Worm (Caenorhabditis elegans) whole organism, L2 larva: ENCODE results near the gene F22D3.4.

ENCODE experiments used
- C34F6.9 ChIP-seq: fragments of 150-350 bp; optimal IDR thresholded peaks from 2 replicates; lab custom pipeline; 2014; ENCODE audit warnings: missing biosample characterization, missing genetic modification characterization
- ZK546.5 ChIP-seq: sonication (generic microtip); optimal IDR thresholded peaks from 2 replicates; lab custom pipeline; 2017; ENCODE audit warnings: missing biosample characterization, missing genetic modification characterization
- alr-1 ChIP-seq: fragments of 150-350 bp; optimal IDR thresholded peaks from 2 replicates; lab custom pipeline; 2014; ENCODE audit warnings: missing biosample characterization, missing genetic modification characterization
- aly-2 ChIP-seq: fragments of 150-350 bp; optimal IDR thresholded peaks from 2 replicates; lab custom pipeline; 2014; ENCODE audit warnings: missing biosample characterization, missing genetic modification characterization
- ama-1 ChIP-seq: fragments of 150-350 bp; optimal IDR thresholded peaks from 2 replicates; lab custom pipeline; 2018; ENCODE audit warnings: inconsistent platforms
- ceh-16 ChIP-seq: fragments of 150-350 bp; optimal IDR thresholded peaks from 2 replicates; lab custom pipeline; 2014; ENCODE audit warnings: missing biosample characterization, missing genetic modification characterization
- ceh-82 ChIP-seq: fragments of 150-350 bp; optimal IDR thresholded peaks from 2 replicates; lab custom pipeline; 2014; ENCODE audit warnings: missing biosample characterization, missing genetic modification characterization
- crh-2 ChIP-seq: sonication (generic microtip); optimal IDR thresholded peaks from 2 replicates; lab custom pipeline; 2017; ENCODE audit warnings: missing biosample characterization, missing genetic modification characterization
- elt-1 ChIP-seq: fragments of 150-350 bp; optimal IDR thresholded peaks from 2 replicates; lab custom pipeline; 2014; ENCODE audit warnings: missing biosample characterization, missing genetic modification characterization
- fos-1 ChIP-seq: fragments of 150-350 bp; optimal IDR thresholded peaks from 2 replicates; lab custom pipeline; 2014; ENCODE audit warnings: missing biosample characterization, missing genetic modification characterization
- gmeb-1 ChIP-seq: fragments of 150-350 bp; optimal IDR thresholded peaks from 2 replicates; lab custom pipeline; 2014; ENCODE audit warnings: missing biosample characterization, missing genetic modification characterization
- lin-11 ChIP-seq: fragments of 150-350 bp; sonication (generic microtip); optimal IDR thresholded peaks from 2 replicates; lab custom pipeline; 2014; ENCODE audit warnings: missing biosample characterization, missing genetic modification characterization, inconsistent platforms, mixed read lengths
- lin-13 ChIP-seq: fragments of 150-350 bp; optimal IDR thresholded peaks from 2 replicates; lab custom pipeline; 2014; ENCODE audit warnings: missing biosample characterization, missing genetic modification reagents, missing genetic modification characterization
- lsy-2 ChIP-seq, 2 experiments: fragments of 150-350 bp in 1 of 2; sonication (generic microtip) in 1 of 2; optimal IDR thresholded peaks; 2 replicates each; lab custom pipeline; 2014 to 2017; ENCODE audit warnings: missing biosample characterization in 2 of 2, missing genetic modification characterization in 2 of 2
- mbf-1 ChIP-seq: sonication (generic microtip); optimal IDR thresholded peaks from 2 replicates; lab custom pipeline; 2017; ENCODE audit warnings: missing biosample characterization, missing genetic modification characterization
- nhr-10 ChIP-seq: sonication (generic microtip); optimal IDR thresholded peaks from 2 replicates; lab custom pipeline; 2017; ENCODE audit warnings: missing biosample characterization, missing genetic modification characterization
- nhr-11 ChIP-seq: fragments of 150-350 bp; optimal IDR thresholded peaks from 2 replicates; lab custom pipeline; 2014; ENCODE audit warnings: missing biosample characterization, missing genetic modification characterization
- nhr-12 ChIP-seq: fragments of 150-350 bp; optimal IDR thresholded peaks from 2 replicates; lab custom pipeline; 2014; ENCODE audit warnings: missing biosample characterization, missing genetic modification characterization
- nhr-129 ChIP-seq: fragments of 150-350 bp; optimal IDR thresholded peaks from 2 replicates; lab custom pipeline; 2014; ENCODE audit warnings: missing biosample characterization, missing genetic modification characterization
- nhr-237 ChIP-seq: fragments of 150-350 bp; optimal IDR thresholded peaks from 2 replicates; lab custom pipeline; 2014; ENCODE audit warnings: missing biosample characterization, missing genetic modification characterization
- nhr-25 ChIP-seq: fragments of 150-350 bp; sonication (generic microtip); optimal IDR thresholded peaks from 3 replicates; lab custom pipeline; 2014; ENCODE audit warnings: missing biosample characterization, missing genetic modification characterization
- nhr-77 ChIP-seq: fragments of 150-350 bp; optimal IDR thresholded peaks from 2 replicates; lab custom pipeline; 2014; ENCODE audit warnings: missing biosample characterization, missing genetic modification characterization
- peb-1 ChIP-seq: fragments of 150-350 bp; optimal IDR thresholded peaks from 2 replicates; lab custom pipeline; 2014; ENCODE audit warnings: missing biosample characterization, missing genetic modification characterization
- sem-4 ChIP-seq: fragments of 150-350 bp; optimal IDR thresholded peaks from 2 replicates; lab custom pipeline; 2014; ENCODE audit warnings: missing biosample characterization, missing genetic modification reagents, missing genetic modification characterization
- skn-1 ChIP-seq: sonication (generic microtip); optimal IDR thresholded peaks from 2 replicates; lab custom pipeline; 2017; ENCODE audit warnings: missing biosample characterization, missing genetic modification characterization
- sma-3 ChIP-seq: sonication (generic microtip); optimal IDR thresholded peaks from 2 replicates; lab custom pipeline; 2016; ENCODE audit warnings: missing genetic modification reagents, missing genetic modification characterization, missing compliant biosample characterization
- sma-9 ChIP-seq, 2 experiments: fragments of 150-350 bp in 1 of 2; sonication (generic microtip) in 1 of 2; optimal IDR thresholded peaks; 2 replicates each; lab custom pipeline; 2014 to 2016; ENCODE audit warnings: missing genetic modification characterization in 2 of 2, mild to moderate bottlenecking in 1 of 2, missing biosample characterization in 1 of 2, missing compliant biosample characterization in 1 of 2, missing genetic modification reagents in 1 of 2, moderate library complexity in 1 of 2
- snpc-4 ChIP-seq: fragments of 150-350 bp; optimal IDR thresholded peaks from 2 replicates; lab custom pipeline; 2014; ENCODE audit warnings: missing biosample characterization, missing genetic modification characterization
- unc-55 ChIP-seq: fragments of 150-350 bp; sonication (generic microtip); optimal IDR thresholded peaks from 3 replicates; lab custom pipeline; 2014; ENCODE audit warnings: missing biosample characterization, missing genetic modification reagents, missing genetic modification characterization
- zag-1 ChIP-seq: fragments of 150-350 bp; optimal IDR thresholded peaks from 2 replicates; lab custom pipeline; 2014; ENCODE audit warnings: missing biosample characterization, missing genetic modification characterization
- ztf-1 ChIP-seq: fragments of 200-800 bp; sonication (Bioruptor generic); conservative IDR thresholded peaks from 2 replicates; pipeline ENCODE4 v1.3.6; 2022; ENCODE audit warnings: missing genetic modification characterization, missing compliant biosample characterization
- ztf-11 ChIP-seq: sonication (generic microtip); optimal IDR thresholded peaks from 2 replicates; lab custom pipeline; 2017; ENCODE audit warnings: missing biosample characterization, missing genetic modification characterization
- ztf-4 ChIP-seq: fragments of 150-350 bp; optimal IDR thresholded peaks from 2 replicates; lab custom pipeline; 2014; ENCODE audit warnings: missing biosample characterization, missing genetic modification characterization

The F22D3.4 gene

DNA sequence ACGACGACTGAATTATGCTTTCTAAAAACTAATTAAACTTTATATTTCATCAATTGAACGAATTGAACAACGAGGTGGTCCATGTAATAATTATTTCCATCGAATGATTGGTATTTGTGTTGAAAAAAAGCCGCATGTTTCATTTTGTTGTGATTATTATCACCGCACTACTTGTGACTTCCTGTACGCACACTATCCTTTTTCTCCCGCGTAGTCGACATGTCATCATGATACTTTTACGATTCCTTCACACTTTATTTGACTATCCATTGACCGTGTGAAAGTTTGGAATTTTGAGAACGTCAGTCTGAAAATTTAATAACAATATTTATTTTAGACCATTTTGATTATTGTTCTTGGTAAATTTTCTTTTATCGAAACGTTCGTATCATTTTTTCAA, at the start of gene F22D3.4:
Gene F22D3.4 (minus strand): TSS at position 1 of the 400 bp plus-strand sequence.
- TF ChIP-seq ceh-82 (tag; lab: Kevin White, UChicago): no peak
- TF ChIP-seq aly-2: no peak
- no peak for TF ChIP-seq alr-1
- TF ChIP-seq nhr-25: no peak
- TF ChIP-seq mbf-1 (tag; lab: Kevin White, UChicago): no peak
- no peak for TF ChIP-seq sma-3 (GFP tag; lab: Kevin White, UChicago)
- TF ChIP-seq lin-13 (GFP tag; lab: Kevin White, UChicago): no peak
- no peak for TF ChIP-seq ztf-4 (tag; lab: Kevin White, UChicago)
- TF ChIP-seq gmeb-1 (tag; lab: Kevin White, UChicago): no peak
- no peak for TF ChIP-seq lin-11 (tag; lab: Kevin White, UChicago)
- no peak for TF ChIP-seq nhr-11 (tag; lab: Kevin White, UChicago)
- no peak for TF ChIP-seq ama-1 (lab: Kevin White, UChicago)
- TF ChIP-seq, all 48 proteins: peak for 0

DNA sequence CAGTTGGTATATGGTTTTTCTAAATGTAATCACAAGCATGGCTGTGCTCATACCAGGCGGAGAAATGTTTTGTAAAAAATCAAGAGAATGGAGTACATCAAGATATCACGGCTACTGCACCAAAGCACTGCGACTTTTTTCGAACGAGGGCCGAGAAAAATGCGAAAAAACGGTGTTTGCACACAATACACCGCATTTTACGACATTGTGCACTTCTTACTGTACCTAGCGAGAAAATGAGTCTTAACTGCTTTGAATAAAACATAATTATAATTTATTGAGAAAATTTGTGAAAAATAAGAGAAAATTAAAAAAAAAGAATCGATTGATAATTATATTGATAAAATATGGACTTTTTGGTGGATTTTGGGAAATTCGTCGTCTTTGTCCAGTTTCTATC, 48.3 kb upstream of the F22D3.4 start:
- TF ChIP-seq peb-1 (tag; lab: Kevin White, UChicago) (no peak), lsy-2 (tag; optimal IDR thresholded peaks at IDR 0.05; lab: Kevin White, UChicago) (peak in 1 of 2 experiments; percentile 72)

DNA sequence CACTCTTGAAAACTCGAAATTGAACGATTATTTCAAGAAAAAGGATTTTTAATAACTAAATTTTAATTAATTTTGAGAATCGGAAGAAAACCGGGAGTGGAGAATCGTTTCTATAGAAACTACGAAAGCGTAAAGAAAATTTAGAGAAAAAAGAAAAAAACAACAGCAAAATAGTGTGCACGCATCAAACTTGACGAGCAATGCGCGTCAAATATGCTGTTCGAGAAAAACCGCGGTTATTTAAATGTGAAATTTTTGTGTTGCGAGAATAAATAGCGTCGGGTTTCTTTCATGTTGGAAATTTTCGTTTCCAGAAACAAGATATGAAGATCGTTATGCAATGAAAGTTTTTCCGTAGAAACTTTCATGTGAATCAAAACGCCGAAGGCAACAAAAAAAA, 46.6 kb upstream of the F22D3.4 start:
- TF ChIP-seq lsy-2 (tag; optimal IDR thresholded peaks at IDR 0.05; lab: Kevin White, UChicago) (peak; percentile 27 to 82), snpc-4 (tag; lab: Kevin White, UChicago) (peak; percentile 40), nhr-129 (tag; lab: Kevin White, UChicago) (peak; percentile 38), unc-55 (GFP tag; lab: Kevin White, UChicago) (peak; percentile 83), ztf-1 (GFP tag; lab: Robert Waterston, UW) (no peak), crh-2 (peak; percentile 43), nhr-25 (peak; percentile 24), ceh-82 (tag; lab: Kevin White, UChicago) (no peak), sma-9 (GFP tag; optimal IDR thresholded peaks at IDR 0.05; lab: Kevin White, UChicago) (peak; percentile 44), sma-9 (tag; optimal IDR thresholded peaks at IDR 0.05; lab: Kevin White, UChicago) (no peak), nhr-12 (tag; lab: Kevin White, UChicago) (no peak), skn-1 (tag; lab: Kevin White, UChicago) (no peak), lin-13 (GFP tag; lab: Kevin White, UChicago) (peak; percentile 43), C34F6.9 (peak; percentile 75), gmeb-1 (tag; lab: Kevin White, UChicago) (peak; percentile 92), sma-3 (GFP tag; lab: Kevin White, UChicago) (peak; percentile 13)

DNA sequence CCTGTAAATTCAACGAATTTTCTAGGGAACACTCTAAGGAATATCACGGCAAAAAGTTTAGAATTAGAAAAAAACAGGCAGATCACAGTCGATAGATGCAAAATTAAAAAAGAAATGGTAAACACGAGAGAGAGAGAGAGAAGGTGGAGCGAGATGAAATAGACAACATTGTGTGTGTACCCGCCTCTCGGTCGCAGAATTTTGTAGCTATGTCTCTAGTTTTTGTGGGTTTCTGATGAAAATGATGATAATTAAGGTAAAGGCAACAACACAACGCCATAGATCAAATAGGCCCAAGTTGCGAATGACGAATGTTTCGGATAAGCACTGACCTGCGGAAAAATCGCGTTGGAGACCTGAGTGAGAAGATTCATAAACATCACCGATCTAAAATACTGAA, 46.1 kb upstream of the F22D3.4 start, which contains the start of gene sod-1:
Gene sod-1 (minus strand): TSS at position 387 of the 400 bp plus-strand sequence.
- TF ChIP-seq nhr-129 (tag; lab: Kevin White, UChicago) (peak; percentile 4), ZK546.5 (tag; lab: Kevin White, UChicago) (no peak), C34F6.9 (no peak), crh-2 (no peak)

DNA sequence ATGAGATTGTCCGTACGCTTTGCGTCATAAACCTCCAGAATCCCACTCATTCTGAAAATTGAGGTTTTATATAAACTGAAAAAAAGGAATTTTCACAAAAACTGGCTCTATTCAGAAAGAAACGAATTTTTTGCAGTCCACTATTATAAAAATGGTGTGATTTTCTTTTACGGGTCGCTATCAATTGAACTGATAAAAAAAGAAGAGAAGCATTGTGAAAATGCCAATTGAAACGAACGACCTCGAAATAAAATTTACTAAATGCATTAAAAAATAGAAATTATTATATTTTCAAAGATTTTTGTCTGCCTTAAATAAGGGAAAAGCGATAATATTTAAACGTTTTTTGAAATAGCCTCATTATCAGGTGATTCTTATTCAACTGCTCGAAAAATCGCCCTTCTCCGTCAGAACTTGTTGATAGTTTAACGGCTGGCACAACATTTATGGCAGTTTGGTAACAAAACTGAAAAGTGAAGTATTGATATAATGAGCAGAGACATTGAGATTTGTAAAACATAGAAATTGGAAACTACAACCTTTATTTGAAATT, 44.9 kb upstream of the F22D3.4 start, which contains the start of gene art-1:
Gene art-1 (minus strand): TSS at position 51 of the 553 bp plus-strand sequence.
- TF ChIP-seq nhr-237 (tag; lab: Kevin White, UChicago) (no peak), lin-13 (GFP tag; lab: Kevin White, UChicago) (peak; percentile 7)
- TF ChIP-seq, all 48 proteins: peak for 1

DNA sequence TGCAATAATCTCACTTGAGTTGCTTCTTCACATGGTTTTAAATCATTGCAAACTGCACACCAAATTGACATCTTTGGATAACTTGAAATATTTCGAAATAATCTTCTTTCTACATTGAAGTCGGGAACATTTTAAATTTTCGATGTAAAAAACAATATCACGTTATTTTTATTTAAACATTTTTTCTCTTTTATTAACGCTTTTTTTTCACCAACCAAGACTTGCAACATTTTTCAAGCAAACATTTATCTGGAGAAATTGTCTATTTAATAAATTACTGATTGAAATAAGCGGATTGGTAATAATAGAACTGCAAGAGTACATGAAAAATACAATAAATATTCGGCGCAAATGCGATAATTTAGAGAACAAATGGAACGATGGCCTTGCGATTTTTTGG, 43.1 kb upstream of the F22D3.4 start, which contains the start of gene C15F1.5:
Gene C15F1.5 (minus strand): TSS at position 101 of the 400 bp plus-strand sequence.
- TF ChIP-seq sma-3 (GFP tag; lab: Kevin White, UChicago) (no peak), ztf-11 (tag; lab: Kevin White, UChicago) (no peak), zag-1 (tag; lab: Kevin White, UChicago) (no peak), ama-1 (lab: Kevin White, UChicago) (no peak), skn-1 (tag; lab: Kevin White, UChicago) (no peak), nhr-77 (tag; lab: Kevin White, UChicago) (no peak), elt-1 (tag; lab: Kevin White, UChicago) (no peak), ceh-16 (tag; lab: Kevin White, UChicago) (no peak), snpc-4 (tag; lab: Kevin White, UChicago) (no peak), sma-9 (GFP tag; optimal IDR thresholded peaks at IDR 0.05; lab: Kevin White, UChicago) (no peak), sma-9 (tag; optimal IDR thresholded peaks at IDR 0.05; lab: Kevin White, UChicago) (no peak), C34F6.9 (no peak), nhr-129 (tag; lab: Kevin White, UChicago) (no peak), fos-1 (no peak), sem-4 (no peak), ZK546.5 (tag; lab: Kevin White, UChicago) (no peak), nhr-10 (tag; lab: Kevin White, UChicago) (no peak)
